Worm (Caenorhabditis elegans): ENCODE data around the gene ntl-3.

The ntl-3 gene

ce11 chrIII:11853533-11853932 is 7.3 kb upstream of the ntl-3 start:
- TF ChIP-seq zfh-2 (GFP tag; conservative IDR thresholded peaks at IDR 0.05) (peak; percentile 60; the same call in 1 of the 2 replicates), hlh-12 (tag; optimal IDR thresholded peaks at IDR 0.05) (no peak), madf-8 (GFP tag; conservative IDR thresholded peaks at IDR 0.05) (no peak), mes-4 (tag; optimal IDR thresholded peaks at IDR 0.05) (no peak), rec-8 (tag; optimal IDR thresholded peaks at IDR 0.05) (no peak)

ce11 chrIII:11849590-11849989 is 3.3 kb upstream of the ntl-3 start:
- TF ChIP-seq K12H6.12 (tag; optimal IDR thresholded peaks at IDR 0.05) (no peak), nhr-120 (GFP tag; IDR thresholded peaks at IDR 0.05) (no peak), madf-6 (GFP tag; IDR thresholded peaks at IDR 0.05) (peak; percentile 21; the same call in 1 of the 2 replicates), Y79H2A.3 (GFP tag; conservative IDR thresholded peaks at IDR 0.05) (0 out of 2 replicates have a peak, but pooled peaks have one; percentile 35), cebp-1 (GFP tag; IDR thresholded peaks at IDR 0.05) (no peak), cebp-1 (tag; optimal IDR thresholded peaks at IDR 0.05) (peak; percentile 63), sdz-38 (tag; optimal IDR thresholded peaks at IDR 0.05) (no peak), T07F8.4 (tag; optimal IDR thresholded peaks at IDR 0.05) (no peak)

- peak; percentile 77 for TF ChIP-seq ceh-100 (GFP tag; IDR thresholded peaks at IDR 0.05)
- no peak for TF ChIP-seq F39B2.1 (GFP tag; IDR thresholded peaks at IDR 0.05)
- 0 out of 2 replicates have a peak, but pooled peaks have one; percentile 35 for TF ChIP-seq nfyb-1 (GFP tag; IDR thresholded peaks at IDR 0.05)
- no peak for TF ChIP-seq hrde-1 (tag; optimal IDR thresholded peaks at IDR 0.05; ENCODE audit: borderline replicate concordance)
- TF ChIP-seq tlf-1 (GFP tag; optimal IDR thresholded peaks at IDR 0.05) = no peak
- no peak for TF ChIP-seq repo-1 (tag; optimal IDR thresholded peaks at IDR 0.05)
- TF ChIP-seq lin-26 (GFP tag; IDR thresholded peaks at IDR 0.05) = 0 out of 2 replicates have a peak, but pooled peaks have one; percentile 18
- no peak for TF ChIP-seq Y53G8AR.9 (GFP tag; conservative IDR thresholded peaks at IDR 0.05)
- no peak; the same call in 1 of the 2 replicates for TF ChIP-seq pbrm-1 (GFP tag; IDR thresholded peaks at IDR 0.05)
- TF ChIP-seq hmg-1.2 (GFP tag; IDR thresholded peaks at IDR 0.05) = peak; percentile 12; the same call in 1 of the 2 replicates
- TF ChIP-seq ceh-27 (GFP tag; optimal IDR thresholded peaks at IDR 0.05) = no peak
- no peak for TF ChIP-seq nfya-2 (GFP tag; IDR thresholded peaks at IDR 0.05)
- no peak for TF ChIP-seq aptf-3 (GFP tag; IDR thresholded peaks at IDR 0.05)
- TF ChIP-seq Y67H2A.10 (GFP tag; conservative IDR thresholded peaks at IDR 0.05) = no peak
- TF ChIP-seq madf-6 (GFP tag; IDR thresholded peaks at IDR 0.05) = peak; percentile 10; the same call in 1 of the 2 replicates
- TF ChIP-seq F23B12.7 (tag; optimal IDR thresholded peaks at IDR 0.05; ENCODE audit: insufficient read depth) = no peak
- no peak for TF ChIP-seq cebp-1 (GFP tag; IDR thresholded peaks at IDR 0.05)
- peak; percentile 31 for TF ChIP-seq cebp-1 (tag; optimal IDR thresholded peaks at IDR 0.05)
- TF ChIP-seq B0336.3 (GFP tag; IDR thresholded peaks at IDR 0.05) = no peak
- no peak for TF ChIP-seq gei-17 (GFP tag; optimal IDR thresholded peaks at IDR 0.05)
- no peak for TF ChIP-seq xnd-1 (tag; optimal IDR thresholded peaks at IDR 0.05)
- TF ChIP-seq chd-7 (tag; optimal IDR thresholded peaks at IDR 0.05) = no peak
- no peak for TF ChIP-seq fkh-3 (tag; optimal IDR thresholded peaks at IDR 0.05)
- TF ChIP-seq mes-4 (tag; optimal IDR thresholded peaks at IDR 0.05) = no peak
- TF ChIP-seq C17E4.6 (GFP tag; IDR thresholded peaks at IDR 0.05) = no peak
- TF ChIP-seq ztf-18 (tag; optimal IDR thresholded peaks at IDR 0.05) = no peak
- no peak for TF ChIP-seq akir-1 (GFP tag; optimal IDR thresholded peaks at IDR 0.05)
- no peak for TF ChIP-seq lir-1 (GFP tag; conservative IDR thresholded peaks at IDR 0.05)
- no peak for TF ChIP-seq D2030.7 (GFP tag; IDR thresholded peaks at IDR 0.05)
- peak; percentile 31; the same call in 1 of the 2 replicates for TF ChIP-seq egrh-3 (GFP tag; IDR thresholded peaks at IDR 0.05)
- no peak for TF ChIP-seq cebp-2 (GFP tag; IDR thresholded peaks at IDR 0.05)
- no peak for TF ChIP-seq snpc-1.3 (tag; optimal IDR thresholded peaks at IDR 0.05; ENCODE audit: insufficient read depth)
- TF ChIP-seq attf-5 (GFP tag; optimal IDR thresholded peaks at IDR 0.05) = no peak
These were observed 2.1 kb upstream of the ntl-3 start for ce11 chrIII:11848317-11848716.

Measured in whole organism, young adult.